Worm (Caenorhabditis elegans) whole organism, mixed stage, embryonic: ENCODE measurements around the gene C44C10.9.

Source experiments
- M03D4.4 ChIP-seq: sonication (generic microtip); optimal IDR thresholded peaks from 2 replicates; lab custom pipeline; 2017; ENCODE audit warnings: mild to moderate bottlenecking, missing genetic modification characterization, missing compliant biosample characterization
- bed-3 ChIP-seq: fragments of 200-800 bp; sonication (Bioruptor generic); optimal IDR thresholded peaks from 3 replicates; lab custom pipeline; 2018; ENCODE audit warnings: mild to moderate bottlenecking, missing genetic modification characterization, moderate library complexity, missing compliant biosample characterization
- blmp-1 ChIP-seq: fragments of 150-350 bp; optimal IDR thresholded peaks from 2 replicates; lab custom pipeline; 2014; ENCODE audit warnings: missing biosample characterization, missing genetic modification characterization
- ceh-39 ChIP-seq: fragments of 150-350 bp; optimal IDR thresholded peaks from 2 replicates; lab custom pipeline; 2014; ENCODE audit warnings: missing biosample characterization, missing genetic modification characterization
- ceh-43 ChIP-seq: fragments of 200-800 bp; sonication (Bioruptor generic); optimal IDR thresholded peaks from 2 replicates; lab custom pipeline; 2018; ENCODE audit warnings: mild to moderate bottlenecking, missing genetic modification characterization, moderate library complexity, missing compliant biosample characterization
- ceh-83 ChIP-seq: fragments of 200-800 bp; sonication (Bioruptor generic); optimal IDR thresholded peaks from 2 replicates; lab custom pipeline; 2018; ENCODE audit warnings: mild to moderate bottlenecking, missing genetic modification characterization, missing compliant biosample characterization
- ces-1 ChIP-seq: fragments of 150-350 bp; optimal IDR thresholded peaks from 2 replicates; lab custom pipeline; 2014; ENCODE audit warnings: missing biosample characterization, missing genetic modification reagents, missing genetic modification characterization
- cnd-1 ChIP-seq: fragments of 200-800 bp; sonication (Bioruptor generic); optimal IDR thresholded peaks from 2 replicates; lab custom pipeline; 2018; ENCODE audit warnings: mild to moderate bottlenecking, missing genetic modification characterization, missing compliant biosample characterization
- drap-1 ChIP-seq: fragments of 200-800 bp; sonication (Bioruptor generic); optimal IDR thresholded peaks from 3 replicates; lab custom pipeline; 2018; ENCODE audit warnings: mild to moderate bottlenecking, missing genetic modification characterization, missing compliant biosample characterization
- elt-1 ChIP-seq: sonication (generic microtip); optimal IDR thresholded peaks from 2 replicates; lab custom pipeline; 2017; ENCODE audit warnings: missing genetic modification characterization, mild to moderate bottlenecking, missing compliant biosample characterization, antibody characterized with exemption, moderate library complexity, borderline replicate concordance; ENCODE audit not compliant: insufficient read depth
- elt-3 ChIP-seq: fragments of 150-350 bp; optimal IDR thresholded peaks from 2 replicates; lab custom pipeline; 2014; ENCODE audit warnings: missing biosample characterization, missing genetic modification characterization
- flh-1 ChIP-seq: fragments of 200-800 bp; sonication (Bioruptor generic); optimal IDR thresholded peaks from 2 replicates; lab custom pipeline; 2018; ENCODE audit warnings: mild to moderate bottlenecking, missing genetic modification characterization, moderate library complexity, missing compliant biosample characterization
- ham-2 ChIP-seq: fragments of 200-800 bp; sonication (Bioruptor generic); optimal IDR thresholded peaks from 2 replicates; lab custom pipeline; 2018; ENCODE audit warnings: mild to moderate bottlenecking, missing genetic modification characterization, missing compliant biosample characterization
- hlh-1 ChIP-seq: fragments of 150-350 bp; optimal IDR thresholded peaks from 2 replicates; lab custom pipeline; 2014; ENCODE audit warnings: missing biosample characterization, missing genetic modification reagents, missing genetic modification characterization
- lin-13 ChIP-seq: fragments of 150-350 bp; optimal IDR thresholded peaks from 2 replicates; lab custom pipeline; 2014; ENCODE audit warnings: missing biosample characterization, missing genetic modification characterization
- lin-32 ChIP-seq: fragments of 200-800 bp; sonication (Bioruptor generic); optimal IDR thresholded peaks from 2 replicates; lab custom pipeline; 2018; ENCODE audit warnings: mild to moderate bottlenecking, missing genetic modification characterization, missing compliant biosample characterization
- lsy-2 ChIP-seq: fragments of 150-350 bp; optimal IDR thresholded peaks from 2 replicates; lab custom pipeline; 2014; ENCODE audit warnings: missing biosample characterization, missing genetic modification characterization
- mab-5 ChIP-seq: fragments of 150-350 bp; optimal IDR thresholded peaks from 2 replicates; lab custom pipeline; 2014; ENCODE audit warnings: missing biosample characterization, missing genetic modification characterization
- mep-1 ChIP-seq: fragments of 150-350 bp; optimal IDR thresholded peaks from 2 replicates; lab custom pipeline; 2017; ENCODE audit warnings: missing biosample characterization, missing genetic modification reagents, missing genetic modification characterization, inconsistent platforms
- mls-2 ChIP-seq: sonication (generic microtip); optimal IDR thresholded peaks from 2 replicates; lab custom pipeline; 2016; ENCODE audit warnings: mild to moderate bottlenecking, missing genetic modification characterization, moderate library complexity, missing compliant biosample characterization
- nhr-12 ChIP-seq: fragments of 150-350 bp; optimal IDR thresholded peaks from 2 replicates; lab custom pipeline; 2014; ENCODE audit warnings: missing biosample characterization, missing genetic modification characterization
- nhr-2 ChIP-seq: fragments of 150-350 bp; optimal IDR thresholded peaks from 2 replicates; lab custom pipeline; 2014; ENCODE audit warnings: missing biosample characterization, missing genetic modification characterization
- nhr-237 ChIP-seq: fragments of 150-350 bp; optimal IDR thresholded peaks from 2 replicates; lab custom pipeline; 2014; ENCODE audit warnings: missing biosample characterization, missing genetic modification characterization
- nhr-28 ChIP-seq: fragments of 150-350 bp; optimal IDR thresholded peaks from 2 replicates; lab custom pipeline; 2014; ENCODE audit warnings: missing biosample characterization, missing genetic modification characterization
- nhr-76 ChIP-seq: sonication (generic microtip); optimal IDR thresholded peaks from 2 replicates; lab custom pipeline; 2017; ENCODE audit warnings: missing biosample characterization, missing genetic modification characterization
- pha-4 ChIP-seq: fragments of 150-350 bp; optimal IDR thresholded peaks from 2 replicates; lab custom pipeline; 2018; ENCODE audit warnings: missing biosample characterization, missing genetic modification reagents, missing genetic modification characterization
- sem-2 ChIP-seq: fragments of 200-800 bp; sonication (Bioruptor generic); optimal IDR thresholded peaks from 2 replicates; lab custom pipeline; 2018; ENCODE audit warnings: mild to moderate bottlenecking, missing genetic modification characterization, missing compliant biosample characterization
- snpc-4 ChIP-seq: fragments of 150-350 bp; optimal IDR thresholded peaks from 2 replicates; lab custom pipeline; 2014; ENCODE audit warnings: missing biosample characterization, missing genetic modification characterization
- sptf-1 ChIP-seq: sonication (generic microtip); optimal IDR thresholded peaks from 2 replicates; lab custom pipeline; 2017; ENCODE audit warnings: mild to moderate bottlenecking, missing genetic modification characterization, moderate library complexity, missing compliant biosample characterization
- tbx-8 ChIP-seq: fragments of 200-800 bp; sonication (Bioruptor generic); optimal IDR thresholded peaks from 2 replicates; lab custom pipeline; 2018; ENCODE audit warnings: mild to moderate bottlenecking, missing genetic modification characterization, moderate library complexity, missing compliant biosample characterization
- unc-120 ChIP-seq: sonication (generic microtip); optimal IDR thresholded peaks from 2 replicates; lab custom pipeline; 2017; ENCODE audit warnings: missing genetic modification characterization, missing compliant biosample characterization; ENCODE audit not compliant: poor library complexity, severe bottlenecking
- unc-39 ChIP-seq: fragments of 150-350 bp; optimal IDR thresholded peaks from 2 replicates; lab custom pipeline; 2014; ENCODE audit warnings: missing biosample characterization, missing genetic modification characterization
- unc-62 ChIP-seq: fragments of 150-350 bp; optimal IDR thresholded peaks from 2 replicates; lab custom pipeline; 2014; ENCODE audit warnings: missing biosample characterization, missing genetic modification reagents, missing genetic modification characterization
- zip-8 ChIP-seq: fragments of 150-350 bp; optimal IDR thresholded peaks from 2 replicates; lab custom pipeline; 2014; ENCODE audit warnings: missing biosample characterization, missing genetic modification characterization
- ztf-11 ChIP-seq: fragments of 150-350 bp; optimal IDR thresholded peaks from 2 replicates; lab custom pipeline; 2014; ENCODE audit warnings: missing biosample characterization, missing genetic modification characterization

The C44C10.9 gene

DNA sequence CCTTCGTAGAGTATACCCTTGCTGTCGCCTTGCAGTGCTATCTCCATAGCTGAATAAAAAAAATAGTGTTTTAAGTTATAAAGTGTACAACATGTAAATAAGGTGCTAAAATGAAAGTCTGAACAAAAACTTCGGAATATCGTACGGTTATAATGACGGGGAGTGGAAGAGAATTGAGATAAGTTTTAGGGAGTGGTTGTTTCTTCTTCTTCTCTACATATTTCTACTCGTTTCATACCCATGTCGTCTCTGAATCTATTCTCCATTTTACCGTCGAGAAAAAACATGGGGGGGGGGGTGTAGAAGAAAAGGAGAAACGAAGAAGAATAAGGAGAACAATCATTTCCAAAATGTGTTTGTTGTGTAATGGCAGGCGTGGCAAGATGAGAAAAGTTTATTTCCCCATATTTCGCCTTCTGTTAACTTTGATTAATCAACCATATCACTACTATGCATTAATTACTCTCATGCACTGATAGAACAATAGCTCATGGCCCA is at the start of gene C44C10.9:
Gene C44C10.9 (minus strand): TSS at position 51 of the 498 bp plus-strand sequence.
- no peak for TF ChIP-seq flh-1 (GFP tag; lab: Kevin White, UChicago)
- TF ChIP-seq ceh-43 (GFP tag; lab: Kevin White, UChicago), result no peak
- TF ChIP-seq mep-1, result no peak
- no peak for TF ChIP-seq sem-2
- TF ChIP-seq ceh-39 (tag; lab: Kevin White, UChicago), result no peak
- TF ChIP-seq blmp-1 (tag; lab: Kevin White, UChicago), result no peak
- TF ChIP-seq tbx-8 (GFP tag; lab: Kevin White, UChicago), result no peak
- no peak for TF ChIP-seq elt-1 (tag; lab: Kevin White, UChicago)
- TF ChIP-seq unc-120 (tag; lab: Kevin White, UChicago), result no peak

DNA sequence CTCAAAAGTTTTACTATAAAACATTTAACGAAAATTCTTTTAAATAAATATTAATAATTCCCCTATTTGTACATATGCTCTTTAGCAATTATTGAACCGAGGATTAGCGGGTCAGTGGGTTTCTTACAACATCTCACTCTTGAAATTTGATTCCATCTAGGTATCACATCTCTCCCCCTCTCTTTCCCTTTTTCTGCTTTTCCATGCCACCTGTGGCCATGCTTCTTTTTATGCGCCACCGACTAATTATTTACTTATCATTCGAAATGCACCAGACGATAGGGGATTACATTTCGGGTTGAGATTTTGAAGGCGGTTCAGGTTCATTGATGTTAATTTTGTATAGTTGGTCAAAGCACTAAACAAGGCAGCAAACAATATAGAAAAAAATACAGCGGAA is 49.5 kb upstream of the C44C10.9 start:
- TF ChIP-seq lin-32 (GFP tag; lab: Kevin White, UChicago) (peak; percentile 20), mls-2 (tag; lab: Kevin White, UChicago) (no peak)
- TF ChIP-seq, all 35 proteins: peak for 1

DNA sequence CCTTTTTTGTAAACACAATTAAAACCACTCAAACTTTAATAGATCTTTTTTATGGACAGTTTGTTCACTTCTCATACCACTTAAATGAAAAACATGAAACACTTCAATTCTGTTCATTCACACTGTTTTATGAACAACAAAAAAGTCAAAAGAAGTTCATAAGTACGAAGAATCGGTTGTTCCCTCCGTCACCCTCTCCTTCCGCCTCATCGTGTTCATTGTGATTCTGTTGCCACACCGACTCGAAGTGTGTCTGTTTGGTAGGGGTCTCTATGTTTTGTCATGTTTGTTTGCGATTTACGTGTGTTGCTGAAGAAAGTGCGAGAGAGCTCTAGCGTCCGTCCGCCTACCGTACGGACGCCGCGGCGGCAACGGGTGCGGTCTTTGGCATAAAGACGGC is 42.5 kb upstream of the C44C10.9 start, which contains the start of gene lact-7:
Gene lact-7 (plus strand): TSS at position 301 of the 400 bp plus-strand sequence.
- TF ChIP-seq ceh-39 (tag; lab: Kevin White, UChicago) (no peak), ztf-11 (no peak), blmp-1 (tag; lab: Kevin White, UChicago) (no peak), ceh-43 (GFP tag; lab: Kevin White, UChicago) (no peak), flh-1 (GFP tag; lab: Kevin White, UChicago) (no peak), nhr-237 (tag; lab: Kevin White, UChicago) (no peak)

DNA sequence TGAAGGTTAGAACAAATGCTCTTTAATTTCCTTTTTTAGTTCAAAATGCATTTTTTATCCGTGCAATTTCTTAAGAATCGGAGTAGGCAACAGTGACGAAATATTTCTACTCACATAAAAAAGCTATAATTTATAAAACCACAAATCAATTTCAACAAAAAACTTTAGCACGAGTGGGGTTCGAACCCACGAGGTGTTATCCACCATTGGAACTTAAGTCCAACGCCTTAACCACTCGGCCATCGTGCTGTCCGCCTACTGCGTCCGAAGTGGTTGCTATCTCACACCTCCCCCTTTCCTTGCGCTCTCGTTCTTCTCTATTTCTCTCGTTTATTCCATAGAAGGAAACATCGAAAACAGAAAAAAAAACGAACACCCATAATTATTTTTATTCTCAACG is 41.4 kb upstream of the C44C10.9 start:
- TF ChIP-seq M03D4.4 (tag; lab: Kevin White, UChicago), result peak; percentile 87
- TF ChIP-seq unc-120 (tag; lab: Kevin White, UChicago), result peak; percentile 82
- TF ChIP-seq sem-2, result peak; percentile 79
- peak; percentile 58 for TF ChIP-seq flh-1 (GFP tag; lab: Kevin White, UChicago)
- peak; percentile 44 for TF ChIP-seq ztf-11
- TF ChIP-seq ham-2 (GFP tag; lab: Kevin White, UChicago), result peak; percentile 60
- peak; percentile 61 for TF ChIP-seq ces-1
- no peak for TF ChIP-seq nhr-76
- TF ChIP-seq zip-8 (tag; lab: Kevin White, UChicago), result no peak
- TF ChIP-seq lin-13, result peak; percentile 24
- TF ChIP-seq snpc-4 (tag; lab: Kevin White, UChicago), result no peak
- peak; percentile 41 for TF ChIP-seq pha-4 (tag; lab: Kevin White, UChicago)
- TF ChIP-seq nhr-2 (tag; lab: Kevin White, UChicago), result no peak
- peak; percentile 63 for TF ChIP-seq ceh-43 (GFP tag; lab: Kevin White, UChicago)
- TF ChIP-seq hlh-1 (tag; lab: Kevin White, UChicago), result peak; percentile 6
- TF ChIP-seq nhr-237 (tag; lab: Kevin White, UChicago), result peak; percentile 7
- TF ChIP-seq lsy-2 (tag; lab: Kevin White, UChicago), result no peak
- peak; percentile 29 for TF ChIP-seq nhr-28
- peak; percentile 86 for TF ChIP-seq cnd-1 (tag; lab: Kevin White, UChicago)
- TF ChIP-seq lin-32 (GFP tag; lab: Kevin White, UChicago), result peak; percentile 65
- TF ChIP-seq elt-1 (tag; lab: Kevin White, UChicago), result no peak
- TF ChIP-seq mep-1, result peak; percentile 64
- TF ChIP-seq ceh-83 (GFP tag; lab: Kevin White, UChicago), result peak; percentile 90
- no peak for TF ChIP-seq mab-5 (tag; lab: Kevin White, UChicago)
- TF ChIP-seq tbx-8 (GFP tag; lab: Kevin White, UChicago), result peak; percentile 72
- no peak for TF ChIP-seq nhr-12
- TF ChIP-seq mls-2 (tag; lab: Kevin White, UChicago), result peak; percentile 94
- no peak for TF ChIP-seq elt-3 (tag; lab: Kevin White, UChicago)
- TF ChIP-seq drap-1 (GFP tag; lab: Kevin White, UChicago), result peak; percentile 85
- peak; percentile 28 for TF ChIP-seq unc-39 (tag; lab: Kevin White, UChicago)
- peak; percentile 92 for TF ChIP-seq sptf-1 (tag; lab: Kevin White, UChicago)
- peak; percentile 62 for TF ChIP-seq bed-3 (GFP tag; lab: Kevin White, UChicago)
- TF ChIP-seq ceh-39 (tag; lab: Kevin White, UChicago), result no peak
- no peak for TF ChIP-seq blmp-1 (tag; lab: Kevin White, UChicago)
- peak; percentile 30 for TF ChIP-seq unc-62
